Worm (Caenorhabditis elegans) whole organism, L1 larva: ENCODE results near the gene gcc-2.
A peak's percentile ranks its signal among the peaks of the same experiment; 100 is the strongest.

Source experiments
- C16A3.4 ChIP-seq: fragments of 150-350 bp; optimal IDR thresholded peaks from 2 replicates; lab custom pipeline; 2014; ENCODE audit warnings: missing biosample characterization, missing genetic modification characterization
- alr-1 ChIP-seq: fragments of 200-800 bp; sonication (Bioruptor generic); optimal IDR thresholded peaks from 2 replicates; lab custom pipeline; 2018; ENCODE audit warnings: borderline replicate concordance, mild to moderate bottlenecking, missing genetic modification characterization, missing compliant biosample characterization
- aly-2 ChIP-seq: fragments of 150-350 bp; optimal IDR thresholded peaks from 2 replicates; lab custom pipeline; 2014; ENCODE audit warnings: missing biosample characterization, missing genetic modification characterization
- ama-1 ChIP-seq: fragments of 150-350 bp; optimal IDR thresholded peaks from 2 replicates; lab custom pipeline; 2014
- blmp-1 ChIP-seq: fragments of 150-350 bp; optimal IDR thresholded peaks from 2 replicates; lab custom pipeline; 2014; ENCODE audit warnings: missing biosample characterization, missing genetic modification characterization
- ceh-82 ChIP-seq, 3 experiments: fragments of 150-350 bp in 1 of 3; sonication (generic microtip) in 2 of 3; optimal IDR thresholded peaks; 2 replicates each; lab custom pipeline; 2014 to 2017; ENCODE audit warnings: missing biosample characterization in 3 of 3, missing genetic modification characterization in 3 of 3
- dpl-1 ChIP-seq, 3 experiments: fragments of 150-350 bp in 2 of 3; sonication (generic microtip) in 1 of 3; optimal IDR thresholded peaks; 2 replicates each; lab custom pipeline; 2014 to 2017; ENCODE audit warnings: missing biosample characterization in 3 of 3, missing genetic modification characterization in 3 of 3, missing genetic modification reagents in 3 of 3
- dsc-1 ChIP-seq: sonication (generic microtip); optimal IDR thresholded peaks from 2 replicates; lab custom pipeline; 2016; ENCODE audit warnings: mild to moderate bottlenecking, missing genetic modification characterization, missing compliant biosample characterization
- efl-1 ChIP-seq, 4 experiments: fragments of 150-350 bp; optimal IDR thresholded peaks in 3 of 4; peaks in 1 of 4; 1 replicate in 1 of 4; 2 replicates in 3 of 4; lab custom pipeline; 2014; ENCODE audit warnings: missing biosample characterization in 2 of 4, missing genetic modification characterization in 2 of 4, missing genetic modification reagents in 2 of 4
- efl-3 ChIP-seq: fragments of 200-800 bp; sonication (Bioruptor generic); optimal IDR thresholded peaks from 2 replicates; lab custom pipeline; 2018; ENCODE audit warnings: mild to moderate bottlenecking, missing genetic modification characterization, missing compliant biosample characterization
- elt-2 ChIP-seq: sonication (generic microtip); optimal IDR thresholded peaks from 2 replicates; lab custom pipeline; 2016; ENCODE audit warnings: missing genetic modification characterization, mild to moderate bottlenecking, inconsistent platforms, missing compliant biosample characterization, missing genetic modification reagents
- grh-1 ChIP-seq: fragments of 200-800 bp; sonication (Bioruptor generic); IDR thresholded peaks from 2 replicates; pipeline ENCODE4 v1.3.6; 2022; ENCODE audit warnings: missing genetic modification reagents, missing genetic modification characterization, missing compliant biosample characterization
- hlh-17 ChIP-seq: fragments of 200-800 bp; sonication (Bioruptor generic); optimal IDR thresholded peaks from 2 replicates; lab custom pipeline; 2018; ENCODE audit warnings: missing genetic modification characterization, mild to moderate bottlenecking, missing compliant biosample characterization, moderate library complexity, borderline replicate concordance
- hlh-4 ChIP-seq: sonication (generic microtip); optimal IDR thresholded peaks from 2 replicates; lab custom pipeline; 2016; ENCODE audit warnings: mild to moderate bottlenecking, missing genetic modification characterization, missing compliant biosample characterization
- hpl-2 ChIP-seq: fragments of 150-350 bp; optimal IDR thresholded peaks from 2 replicates; lab custom pipeline; 2014; ENCODE audit warnings: missing biosample characterization, missing genetic modification reagents, missing genetic modification characterization
- irx-1 ChIP-seq: sonication (generic microtip); optimal IDR thresholded peaks from 2 replicates; lab custom pipeline; 2016; ENCODE audit warnings: missing genetic modification characterization, missing compliant biosample characterization
- lin-14 ChIP-seq: fragments of 200-800 bp; sonication (Bioruptor generic); optimal IDR thresholded peaks from 2 replicates; lab custom pipeline; 2018; ENCODE audit warnings: mild to moderate bottlenecking, missing genetic modification characterization, moderate library complexity, missing compliant biosample characterization
- lin-15B ChIP-seq: fragments of 150-350 bp; sonication (generic microtip); optimal IDR thresholded peaks from 3 replicates; lab custom pipeline; 2014; ENCODE audit warnings: missing biosample characterization, missing genetic modification characterization
- lin-35 ChIP-seq, 2 experiments: fragments of 150-350 bp; optimal IDR thresholded peaks; 2 replicates each; lab custom pipeline; 2014; ENCODE audit warnings: missing biosample characterization in 2 of 2, missing genetic modification characterization in 2 of 2, missing genetic modification reagents in 2 of 2
- lir-3 ChIP-seq: sonication (generic microtip); optimal IDR thresholded peaks from 2 replicates; lab custom pipeline; 2016; ENCODE audit warnings: mild to moderate bottlenecking, missing genetic modification characterization, moderate library complexity, missing compliant biosample characterization; ENCODE audit not compliant: poor library complexity
- lsy-2 ChIP-seq, 2 experiments: fragments of 150-350 bp; optimal IDR thresholded peaks; 2 replicates each; lab custom pipeline; 2014; ENCODE audit warnings: missing biosample characterization in 2 of 2, missing genetic modification characterization in 2 of 2
- nhr-20 ChIP-seq: sonication (generic microtip); optimal IDR thresholded peaks from 2 replicates; lab custom pipeline; 2016; ENCODE audit warnings: mild to moderate bottlenecking, missing genetic modification characterization, missing compliant biosample characterization
- nhr-237 ChIP-seq: fragments of 150-350 bp; optimal IDR thresholded peaks from 2 replicates; lab custom pipeline; 2014; ENCODE audit warnings: missing biosample characterization, missing genetic modification characterization
- nhr-71 ChIP-seq: sonication (generic microtip); optimal IDR thresholded peaks from 2 replicates; lab custom pipeline; 2016; ENCODE audit warnings: mild to moderate bottlenecking, missing genetic modification characterization, moderate library complexity, missing compliant biosample characterization
- nhr-77 ChIP-seq: fragments of 150-350 bp; optimal IDR thresholded peaks from 2 replicates; lab custom pipeline; 2014; ENCODE audit warnings: missing biosample characterization, missing genetic modification characterization
- nhr-84 ChIP-seq: sonication (generic microtip); optimal IDR thresholded peaks from 2 replicates; lab custom pipeline; 2017; ENCODE audit warnings: missing biosample characterization, missing genetic modification characterization
- pag-3 ChIP-seq: sonication (generic microtip); optimal IDR thresholded peaks from 2 replicates; lab custom pipeline; 2017; ENCODE audit warnings: missing genetic modification characterization, mild to moderate bottlenecking, missing compliant biosample characterization, antibody characterized with exemption, borderline replicate concordance; ENCODE audit not compliant: insufficient read depth
- rnt-1 ChIP-seq: sonication (generic microtip); optimal IDR thresholded peaks from 2 replicates; lab custom pipeline; 2016; ENCODE audit warnings: mild to moderate bottlenecking, missing genetic modification characterization, moderate library complexity, missing compliant biosample characterization
- snu-23 ChIP-seq: sonication (generic microtip); optimal IDR thresholded peaks from 2 replicates; lab custom pipeline; 2016; ENCODE audit warnings: missing genetic modification characterization, missing compliant biosample characterization
- sptf-1 ChIP-seq: fragments of 150-350 bp; optimal IDR thresholded peaks from 2 replicates; lab custom pipeline; 2014; ENCODE audit warnings: missing biosample characterization, missing genetic modification characterization
- unc-86 ChIP-seq: sonication (generic microtip); optimal IDR thresholded peaks from 2 replicates; lab custom pipeline; 2016; ENCODE audit warnings: missing genetic modification characterization, missing compliant biosample characterization
- unc-98 ChIP-seq: fragments of 200-800 bp; sonication (Bioruptor generic); IDR thresholded peaks from 2 replicates; pipeline ENCODE4 v1.3.6; 2022; ENCODE audit warnings: missing genetic modification characterization, missing compliant biosample characterization
- zip-4 ChIP-seq: fragments of 200-800 bp; sonication (Bioruptor generic); optimal IDR thresholded peaks from 2 replicates; lab custom pipeline; 2018; ENCODE audit warnings: mild to moderate bottlenecking, missing genetic modification characterization, moderate library complexity, missing compliant biosample characterization
- ztf-4 ChIP-seq: fragments of 150-350 bp; optimal IDR thresholded peaks from 2 replicates; lab custom pipeline; 2014; ENCODE audit warnings: missing biosample characterization, missing genetic modification characterization

The gcc-2 gene

ce11 chrIII:9780665-9781304 lies 18.8 kb upstream of the gcc-2 start, which contains the start of gene vha-1 (continued):
- TF ChIP-seq nhr-84 = no peak

- TF ChIP-seq efl-1 (optimal IDR thresholded peaks at IDR 0.05; lab: Kevin White, UChicago) (no peak), efl-1 (GFP tag; optimal IDR thresholded peaks at IDR 0.05 in 1 of 2; lab: Kevin White, UChicago) (peak in 1 of 2 experiments; percentile 74), dsc-1 (peak; percentile 39), zip-4 (GFP tag; lab: Kevin White, UChicago) (no peak), hlh-17 (GFP tag; lab: Kevin White, UChicago) (no peak), sptf-1 (tag; lab: Kevin White, UChicago) (no peak)
Observed at ce11 chrIII:9780254-9780653, 18.3 kb upstream of the gcc-2 start, which contains the start of gene sqv-3. sqv-3 (minus strand) TSS chrIII:9780354.

- TF ChIP-seq nhr-20 (tag; lab: Kevin White, UChicago) = no peak
- TF ChIP-seq hlh-17 (GFP tag; lab: Kevin White, UChicago) = no peak
- no peak for TF ChIP-seq rnt-1 (tag; lab: Kevin White, UChicago)
- no peak for TF ChIP-seq nhr-71 (tag; lab: Kevin White, UChicago)
- TF ChIP-seq unc-98 = no peak
- no peak for TF ChIP-seq sptf-1 (tag; lab: Kevin White, UChicago)
- TF ChIP-seq irx-1 (tag; lab: Kevin White, UChicago) = no peak
- TF ChIP-seq efl-3 (GFP tag; lab: Kevin White, UChicago) = no peak
- TF ChIP-seq ama-1 = no peak
- TF ChIP-seq pag-3 (tag; lab: Kevin White, UChicago) = no peak
- no peak for TF ChIP-seq aly-2 (tag; lab: Kevin White, UChicago)
- no peak for TF ChIP-seq unc-86 (tag; lab: Kevin White, UChicago)
Observed at ce11 chrIII:9779080-9779479, 17.1 kb upstream of the gcc-2 start.

DNA sequence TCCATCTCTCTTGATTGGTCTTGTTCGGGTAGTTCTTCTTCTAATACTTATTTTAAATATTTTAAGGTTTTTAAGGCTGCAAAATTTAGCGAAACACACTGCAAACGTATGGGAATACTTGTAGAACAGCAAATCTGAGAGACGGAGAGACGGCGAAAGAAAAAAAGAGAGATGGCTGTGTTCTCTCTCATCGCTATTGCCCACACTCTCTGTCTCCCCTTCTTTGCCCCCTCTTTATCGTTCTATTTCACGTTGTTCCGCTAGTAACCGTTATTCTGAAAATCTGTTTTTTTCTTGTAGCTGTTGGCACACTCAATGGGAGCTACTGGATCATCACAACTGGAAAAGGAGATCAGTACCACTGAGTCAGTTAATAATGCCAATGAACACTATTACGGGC lies 14.4 kb upstream of the gcc-2 start, which contains the start of gene usp-46:
Gene usp-46 (plus strand): TSS at position 301 of the 400 bp plus-strand sequence.
- TF ChIP-seq ceh-82 (tag; optimal IDR thresholded peaks at IDR 0.05; lab: Kevin White, UChicago) = peak in 1 of 3 experiments; percentile 30
- no peak for TF ChIP-seq lin-15B (tag; lab: Kevin White, UChicago)
- TF ChIP-seq lsy-2 (tag; optimal IDR thresholded peaks at IDR 0.05; lab: Kevin White, UChicago) = peak in 1 of 2 experiments; percentile 16
- peak; percentile 53 for TF ChIP-seq lin-14 (GFP tag; lab: Kevin White, UChicago)
- peak in 1 of 2 experiments; percentile 5 for TF ChIP-seq efl-1 (optimal IDR thresholded peaks at IDR 0.05; lab: Kevin White, UChicago)
- TF ChIP-seq efl-1 (GFP tag; optimal IDR thresholded peaks at IDR 0.05 in 1 of 2; lab: Kevin White, UChicago) = no peak
- no peak for TF ChIP-seq ama-1
- TF ChIP-seq snu-23 (GFP tag; lab: Kevin White, UChicago) = peak; percentile 13
- no peak for TF ChIP-seq elt-2 (tag; lab: Kevin White, UChicago)
- TF ChIP-seq hpl-2 (GFP tag; lab: Kevin White, UChicago) = no peak

DNA sequence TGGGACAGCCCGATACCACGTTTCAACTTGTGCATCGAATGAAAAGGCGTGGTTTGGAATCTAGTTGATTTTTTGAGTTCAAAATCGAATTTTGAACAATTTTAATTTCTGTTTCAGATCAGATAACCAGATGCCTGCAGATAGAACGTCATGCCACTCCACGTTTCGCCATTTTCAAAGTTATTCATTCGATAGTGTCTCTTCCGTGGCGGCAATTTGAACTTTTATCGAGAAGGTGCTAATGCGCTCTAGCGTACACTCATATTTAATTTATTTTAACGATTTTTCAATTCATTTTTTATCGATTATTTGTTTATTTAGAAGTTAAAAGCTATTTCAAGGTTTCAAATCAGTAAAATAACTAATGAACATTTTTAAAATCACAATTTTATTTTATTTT lies 14.0 kb upstream of the gcc-2 start:
- TF ChIP-seq sptf-1 (tag; lab: Kevin White, UChicago) = no peak
- TF ChIP-seq hlh-4 = no peak
- no peak for TF ChIP-seq alr-1 (tag; lab: Kevin White, UChicago)
- no peak for TF ChIP-seq blmp-1 (tag; lab: Kevin White, UChicago)
- TF ChIP-seq nhr-71 (tag; lab: Kevin White, UChicago) = peak; percentile 10
- TF ChIP-seq ztf-4 (tag; lab: Kevin White, UChicago) = no peak
- TF ChIP-seq lin-35 (GFP tag; optimal IDR thresholded peaks at IDR 0.05; lab: Kevin White, UChicago) = peak; percentile 59 to 90
- no peak for TF ChIP-seq C16A3.4 (tag; lab: Kevin White, UChicago)
- TF ChIP-seq rnt-1 (tag; lab: Kevin White, UChicago) = peak; percentile 9
- TF ChIP-seq dpl-1 (GFP tag; optimal IDR thresholded peaks at IDR 0.05; lab: Kevin White, UChicago) = peak; percentile 53 to 78 (median 66)
- no peak for TF ChIP-seq nhr-77 (tag; lab: Kevin White, UChicago)
- peak in 1 of 2 experiments; percentile 81 for TF ChIP-seq efl-1 (optimal IDR thresholded peaks at IDR 0.05; lab: Kevin White, UChicago)
- TF ChIP-seq efl-1 (GFP tag; optimal IDR thresholded peaks at IDR 0.05 in 1 of 2; lab: Kevin White, UChicago) = peak; percentile 73 to 98
- peak; percentile 5 for TF ChIP-seq lir-3
- TF ChIP-seq nhr-237 (tag; lab: Kevin White, UChicago) = no peak
- peak in 1 of 2 experiments; percentile 27 for TF ChIP-seq lsy-2 (tag; optimal IDR thresholded peaks at IDR 0.05; lab: Kevin White, UChicago)
- TF ChIP-seq pag-3 (tag; lab: Kevin White, UChicago) = no peak
- no peak for TF ChIP-seq grh-1 (GFP tag; lab: Robert Waterston, UW)
